Fruit fly (Drosophila melanogaster) whole organism, wandering third instar larva: ENCODE data around the gene Art9.

Experiments used
- Abd-B ChIP-seq: fragments of >200 bp; optimal IDR thresholded peaks from 2 replicates; lab custom pipeline; 2017; ENCODE audit warnings: missing biosample characterization, missing genetic modification characterization
- CG32264 ChIP-seq: fragments of 200-800 bp; sonication (Bioruptor generic); optimal IDR thresholded peaks from 2 replicates; lab custom pipeline; 2016; ENCODE audit warnings: missing biosample characterization, missing genetic modification characterization
- Dfd ChIP-seq: fragments of >200 bp; optimal IDR thresholded peaks from 2 replicates; lab custom pipeline; 2017; ENCODE audit warnings: missing biosample characterization, missing genetic modification characterization
- Hr78 ChIP-seq: fragments of >200 bp; optimal IDR thresholded peaks from 2 replicates; lab custom pipeline; 2017; ENCODE audit warnings: missing biosample characterization, missing genetic modification characterization
- Rel ChIP-seq, 2 experiments: fragments of 200-800 bp; sonication (Bioruptor generic) in 1 of 2; optimal IDR thresholded peaks; 2 replicates in 1 of 2; 3 replicates in 1 of 2; lab custom pipeline; 2016 to 2019; ENCODE audit warnings: mild to moderate bottlenecking in 2 of 2, missing biosample characterization in 2 of 2, missing genetic modification characterization in 2 of 2, moderate library complexity in 1 of 2
- Sp1 ChIP-seq: fragments of 200-800 bp; sonication (Bioruptor generic); optimal IDR thresholded peaks from 3 replicates; lab custom pipeline; 2019; ENCODE audit warnings: missing biosample characterization, mild to moderate bottlenecking, missing genetic modification characterization, moderate library complexity
- br ChIP-seq: fragments of 200-800 bp; sonication (Bioruptor generic); optimal IDR thresholded peaks from 2 replicates; lab custom pipeline; 2016; ENCODE audit warnings: missing biosample characterization, missing genetic modification characterization
- dsf ChIP-seq: sonication (Bioruptor generic); optimal IDR thresholded peaks from 2 replicates; lab custom pipeline; 2016; ENCODE audit warnings: missing biosample characterization, missing genetic modification characterization, borderline replicate concordance
- fru ChIP-seq: fragments of 200-800 bp; sonication (Bioruptor generic); optimal IDR thresholded peaks from 3 replicates; lab custom pipeline; 2016; ENCODE audit warnings: missing biosample characterization, mild to moderate bottlenecking, missing genetic modification characterization
- h ChIP-seq: fragments of 200-800 bp; sonication (Bioruptor generic); optimal IDR thresholded peaks from 3 replicates; lab custom pipeline; 2016; ENCODE audit warnings: missing biosample characterization, mild to moderate bottlenecking, missing genetic modification characterization
- psq ChIP-seq: fragments of 200-800 bp; sonication (Bioruptor generic); optimal IDR thresholded peaks from 3 replicates; lab custom pipeline; 2017; ENCODE audit warnings: missing biosample characterization, mild to moderate bottlenecking, missing genetic modification characterization, moderate library complexity
- tai ChIP-seq: sonication (Bioruptor generic); optimal IDR thresholded peaks from 2 replicates; lab custom pipeline; 2016; ENCODE audit warnings: missing biosample characterization, missing genetic modification characterization

DNA sequence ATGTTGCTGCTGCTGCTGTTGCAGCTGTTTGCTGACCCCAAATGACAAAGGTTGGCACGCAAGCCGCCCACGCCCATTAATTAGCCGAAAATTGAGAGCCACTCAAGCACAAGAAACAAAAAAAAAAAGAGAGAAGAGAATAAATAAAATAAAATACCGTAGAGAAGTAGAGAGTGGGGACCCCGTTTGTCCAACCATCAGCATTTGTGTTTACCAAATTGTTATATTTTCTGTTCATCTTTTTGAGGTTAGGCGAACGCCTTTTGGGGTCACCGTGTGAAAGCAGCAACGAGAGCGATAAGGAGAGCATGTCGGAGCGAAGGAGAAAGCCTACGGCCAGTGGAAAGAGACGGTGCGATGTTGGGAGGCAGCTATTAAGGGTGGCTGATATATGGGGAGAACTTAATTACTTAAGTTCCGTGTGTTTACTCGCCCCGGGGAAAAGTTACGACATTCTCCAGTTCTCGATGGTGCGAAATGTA is 34.9 kb upstream of the Art9 start:
- no peak for TF ChIP-seq h (GFP tag; lab: Kevin White, UChicago)
- TF ChIP-seq br (GFP tag; lab: Kevin White, UChicago) = no peak
- no peak for TF ChIP-seq Hr78
- TF ChIP-seq dsf (GFP tag; lab: Kevin White, UChicago) = no peak
- TF ChIP-seq Sp1 (GFP tag; lab: Kevin White, UChicago) = no peak
- TF ChIP-seq fru = no peak
- no peak for TF ChIP-seq Rel (GFP tag; optimal IDR thresholded peaks at IDR 0.05; lab: Kevin White, UChicago)
- TF ChIP-seq Rel (tag; optimal IDR thresholded peaks at IDR 0.05; lab: Kevin White, UChicago) = no peak
- no peak for TF ChIP-seq Abd-B (GFP tag; lab: Kevin White, UChicago)
- no peak for TF ChIP-seq tai (GFP tag; lab: Kevin White, UChicago)
- no peak for TF ChIP-seq CG32264 (GFP tag; lab: Kevin White, UChicago)
- no peak for TF ChIP-seq psq (GFP tag; lab: Kevin White, UChicago)
- TF ChIP-seq Dfd (GFP tag; lab: Kevin White, UChicago) = no peak
